Fruit fly (Drosophila melanogaster) whole organism, prepupa: ENCODE results near the gene CG32694.
A peak's percentile ranks its signal among the peaks of the same experiment; 100 is the strongest.

Experiments used
- Blimp-1 ChIP-seq: fragments of 200-800 bp; sonication (Bioruptor generic); optimal IDR thresholded peaks from 3 replicates; lab custom pipeline; 2017; ENCODE audit warnings: missing biosample characterization, missing genetic modification characterization, mild to moderate bottlenecking, moderate library complexity, missing genetic modification reagents
- CG10669 ChIP-seq: fragments of 200-800 bp; sonication (Bioruptor generic); optimal IDR thresholded peaks from 3 replicates; lab custom pipeline; 2018; ENCODE audit warnings: missing biosample characterization, mild to moderate bottlenecking, missing genetic modification characterization, moderate library complexity
- CG11902 ChIP-seq: fragments of 200-800 bp; sonication (Bioruptor generic); optimal IDR thresholded peaks from 3 replicates; lab custom pipeline; 2016; ENCODE audit warnings: missing biosample characterization, missing genetic modification characterization
- CG15336 ChIP-seq: fragments of 200-800 bp; sonication (Bioruptor generic); IDR thresholded peaks from 2 replicates; pipeline ENCODE4 v1.3.6; 2022; ENCODE audit warnings: missing biosample characterization, missing genetic modification characterization
- CG1621 ChIP-seq: fragments of 200-800 bp; sonication (Bioruptor generic); optimal IDR thresholded peaks from 3 replicates; lab custom pipeline; 2018; ENCODE audit warnings: missing biosample characterization, mild to moderate bottlenecking, missing genetic modification characterization
- CG16779 ChIP-seq: fragments of 200-800 bp; sonication (Bioruptor generic); optimal IDR thresholded peaks from 3 replicates; lab custom pipeline; 2017; ENCODE audit warnings: missing biosample characterization, mild to moderate bottlenecking, missing genetic modification characterization
- CG31627 ChIP-seq: fragments of 200-800 bp; sonication (Bioruptor generic); optimal IDR thresholded peaks from 3 replicates; lab custom pipeline; 2016; ENCODE audit warnings: missing biosample characterization, missing genetic modification characterization
- CG32006 ChIP-seq: fragments of 200-800 bp; sonication (Bioruptor generic); optimal IDR thresholded peaks from 3 replicates; lab custom pipeline; 2017; ENCODE audit warnings: missing biosample characterization, mild to moderate bottlenecking, missing genetic modification characterization
- CG34406 ChIP-seq: fragments of 200-800 bp; sonication (Bioruptor generic); optimal IDR thresholded peaks from 3 replicates; lab custom pipeline; 2016; ENCODE audit warnings: missing biosample characterization, missing genetic modification characterization
- CG6276 ChIP-seq: fragments of 200-800 bp; sonication (Bioruptor generic); optimal IDR thresholded peaks from 2 replicates; lab custom pipeline; 2017; ENCODE audit warnings: missing biosample characterization, mild to moderate bottlenecking, missing genetic modification characterization
- CG6808 ChIP-seq: fragments of 200-800 bp; sonication (Bioruptor generic); optimal IDR thresholded peaks from 3 replicates; lab custom pipeline; 2017; ENCODE audit warnings: missing biosample characterization, missing genetic modification characterization, mild to moderate bottlenecking, moderate library complexity, missing genetic modification reagents
- CG6854 ChIP-seq: fragments of 200-800 bp; sonication (Bioruptor generic); optimal IDR thresholded peaks from 2 replicates; lab custom pipeline; 2017; ENCODE audit warnings: missing biosample characterization, mild to moderate bottlenecking, missing genetic modification characterization
- CG7368 ChIP-seq: fragments of 200-800 bp; sonication (Bioruptor generic); optimal IDR thresholded peaks from 3 replicates; lab custom pipeline; 2016; ENCODE audit warnings: missing biosample characterization, missing genetic modification characterization
- CG8119 ChIP-seq: fragments of 200-800 bp; sonication (Bioruptor generic); IDR thresholded peaks from 3 replicates; pipeline ENCODE4 v1.3.6; 2022; ENCODE audit warnings: missing biosample characterization, missing genetic modification characterization
- CG8319 ChIP-seq: fragments of 200-800 bp; sonication (Bioruptor generic); optimal IDR thresholded peaks from 3 replicates; lab custom pipeline; 2016; ENCODE audit warnings: missing biosample characterization, missing genetic modification characterization
- CG9139 ChIP-seq: fragments of 200-800 bp; sonication (Bioruptor generic); optimal IDR thresholded peaks from 3 replicates; lab custom pipeline; 2017; ENCODE audit warnings: missing biosample characterization, mild to moderate bottlenecking, missing genetic modification characterization
- Eip75B ChIP-seq: fragments of 200-800 bp; sonication (Bioruptor generic); optimal IDR thresholded peaks from 3 replicates; lab custom pipeline; 2016; ENCODE audit warnings: missing biosample characterization, missing genetic modification characterization
- Eip78C ChIP-seq: fragments of 200-800 bp; sonication (Bioruptor generic); peaks from one replicate; lab custom pipeline; 2016; ENCODE audit warnings: missing biosample characterization, missing genetic modification characterization
- Eip93F ChIP-seq: fragments of 200-800 bp; sonication (Bioruptor generic); optimal IDR thresholded peaks from 2 replicates; lab custom pipeline; 2016; ENCODE audit warnings: missing biosample characterization, mild to moderate bottlenecking, missing genetic modification characterization
- Ets21C ChIP-seq: fragments of 200-800 bp; sonication (Bioruptor generic); optimal IDR thresholded peaks from 3 replicates; lab custom pipeline; 2016; ENCODE audit warnings: missing biosample characterization, missing genetic modification characterization
- Ets96B ChIP-seq: fragments of 200-800 bp; optimal IDR thresholded peaks from 2 replicates; lab custom pipeline; 2019; ENCODE audit warnings: missing biosample characterization, mild to moderate bottlenecking, missing genetic modification characterization, moderate library complexity
- Hr38 ChIP-seq: sonication (Bioruptor generic); optimal IDR thresholded peaks from 2 replicates; lab custom pipeline; 2016; ENCODE audit warnings: missing biosample characterization, missing genetic modification characterization
- Lpt ChIP-seq: fragments of 200-800 bp; sonication (Bioruptor generic); optimal IDR thresholded peaks from 3 replicates; lab custom pipeline; 2016; ENCODE audit warnings: missing biosample characterization, missing genetic modification characterization
- Met ChIP-seq: fragments of 200-800 bp; sonication (Bioruptor generic); optimal IDR thresholded peaks from 3 replicates; lab custom pipeline; 2016; ENCODE audit warnings: missing biosample characterization, missing genetic modification characterization
- OdsH ChIP-seq: fragments of 200-800 bp; sonication (Bioruptor generic); optimal IDR thresholded peaks from 3 replicates; lab custom pipeline; 2016; ENCODE audit warnings: missing biosample characterization, missing genetic modification characterization
- Smox ChIP-seq: fragments of 200-800 bp; sonication (Bioruptor generic); optimal IDR thresholded peaks from 3 replicates; lab custom pipeline; 2016; ENCODE audit warnings: missing biosample characterization, missing genetic modification characterization
- Sox14 ChIP-seq: fragments of 200-800 bp; sonication (Bioruptor generic); optimal IDR thresholded peaks from 3 replicates; lab custom pipeline; 2016; ENCODE audit warnings: missing biosample characterization, missing genetic modification characterization
- achi ChIP-seq: fragments of 200-800 bp; sonication (Bioruptor generic); optimal IDR thresholded peaks from 3 replicates; lab custom pipeline; 2016; ENCODE audit warnings: missing biosample characterization, missing genetic modification characterization
- acj6 ChIP-seq: fragments of 200-800 bp; sonication (Bioruptor generic); optimal IDR thresholded peaks from 3 replicates; lab custom pipeline; 2016; ENCODE audit warnings: missing biosample characterization, missing genetic modification characterization
- cyc ChIP-seq: fragments of 200-800 bp; sonication (Bioruptor generic); optimal IDR thresholded peaks from 3 replicates; lab custom pipeline; 2016; ENCODE audit warnings: missing biosample characterization, missing genetic modification characterization
- dsx ChIP-seq: fragments of 200-800 bp; optimal IDR thresholded peaks from 3 replicates; lab custom pipeline; 2019; ENCODE audit warnings: missing biosample characterization, mild to moderate bottlenecking, missing genetic modification characterization, moderate library complexity; ENCODE audit not compliant: poor library complexity, severe bottlenecking
- eg ChIP-seq: fragments of 200-800 bp; sonication (Bioruptor generic); IDR thresholded peaks from 3 replicates; pipeline ENCODE4 v1.3.6; 2022; ENCODE audit warnings: missing biosample characterization, missing genetic modification characterization
- fd59A ChIP-seq: fragments of 200-800 bp; sonication (Bioruptor generic); optimal IDR thresholded peaks from 2 replicates; lab custom pipeline; 2017; ENCODE audit warnings: missing biosample characterization, mild to moderate bottlenecking, missing genetic modification characterization, missing genetic modification reagents
- fd85E ChIP-seq: fragments of 200-800 bp; sonication (Bioruptor generic); optimal IDR thresholded peaks from 3 replicates; lab custom pipeline; 2016; ENCODE audit warnings: missing biosample characterization, missing genetic modification characterization
- lz ChIP-seq: fragments of 200-800 bp; sonication (Bioruptor generic); optimal IDR thresholded peaks from 3 replicates; lab custom pipeline; 2016; ENCODE audit warnings: missing biosample characterization, missing genetic modification characterization
- pdm3 ChIP-seq: fragments of 200-800 bp; sonication (Bioruptor generic); optimal IDR thresholded peaks from 3 replicates; lab custom pipeline; 2016; ENCODE audit warnings: missing biosample characterization, missing genetic modification characterization
- salr ChIP-seq, 2 experiments: fragments of 200-800 bp; sonication (Bioruptor generic); optimal IDR thresholded peaks; 3 replicates each; lab custom pipeline; 2016 to 2018; ENCODE audit warnings: missing biosample characterization in 2 of 2, missing genetic modification characterization in 2 of 2, mild to moderate bottlenecking in 1 of 2
- spab ChIP-seq: fragments of 200-800 bp; sonication (Bioruptor generic); optimal IDR thresholded peaks from 2 replicates; lab custom pipeline; 2017; ENCODE audit warnings: missing biosample characterization, mild to moderate bottlenecking, missing genetic modification characterization, missing genetic modification reagents
- ss ChIP-seq, 2 experiments: fragments of 200-800 bp; sonication (Bioruptor generic); optimal IDR thresholded peaks; 2 replicates in 1 of 2; 3 replicates in 1 of 2; lab custom pipeline; 2017 to 2018; ENCODE audit warnings: mild to moderate bottlenecking in 2 of 2, missing biosample characterization in 2 of 2, missing genetic modification characterization in 2 of 2, moderate library complexity in 1 of 2
- svp ChIP-seq: fragments of 200-800 bp; sonication (Bioruptor generic); peaks from one replicate; lab custom pipeline; 2016; ENCODE audit warnings: missing biosample characterization, missing genetic modification characterization
- vri ChIP-seq: fragments of 200-800 bp; sonication (Bioruptor generic); optimal IDR thresholded peaks from 3 replicates; lab custom pipeline; 2016; ENCODE audit warnings: missing biosample characterization, mild to moderate bottlenecking, missing genetic modification characterization

Gene CG32694

DNA sequence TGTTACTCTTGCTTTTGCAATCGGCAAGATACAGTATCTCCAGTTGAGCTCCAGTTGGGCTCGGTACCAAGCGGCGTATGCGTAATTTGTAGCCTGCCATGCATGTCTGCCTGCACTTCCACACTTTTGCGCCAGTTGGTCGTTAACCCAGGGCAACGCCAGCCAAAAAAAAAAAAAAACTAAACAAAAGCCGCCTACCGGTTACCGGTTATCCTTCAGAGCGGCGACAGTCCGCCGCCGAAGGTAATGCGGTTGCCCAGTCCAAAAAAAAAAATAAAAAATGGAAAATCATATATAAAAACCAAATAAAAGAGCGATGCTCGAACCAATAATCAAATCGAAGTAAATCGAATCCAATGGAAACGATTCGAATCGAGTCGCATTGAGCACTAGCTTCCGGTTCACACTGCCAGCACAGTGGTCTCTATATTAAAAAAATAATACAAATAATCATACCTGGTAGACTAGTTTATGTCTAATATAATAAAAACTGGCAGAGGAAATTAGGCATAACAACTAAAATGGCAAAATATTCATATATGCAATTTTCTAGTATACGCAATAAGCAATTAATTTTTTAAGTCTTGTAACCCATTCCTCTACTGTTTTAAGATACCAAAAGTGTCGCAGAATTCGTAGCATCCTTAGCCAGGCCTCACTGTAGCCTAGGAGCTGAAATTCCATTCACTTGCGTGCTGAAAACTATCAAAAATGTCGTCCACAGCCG, 2.0 kb upstream of the CG32694 start (continued):
- peak; percentile 22 for TF ChIP-seq achi (GFP tag; lab: Kevin White, UChicago)
- peak; percentile 24 for TF ChIP-seq CG34406 (GFP tag; lab: Kevin White, UChicago)
- peak; percentile 14 to 79 for TF ChIP-seq ss (GFP tag; optimal IDR thresholded peaks at IDR 0.05; lab: Kevin White, UChicago)
- peak; percentile 34 for TF ChIP-seq Eip75B (GFP tag; lab: Kevin White, UChicago)
- peak; percentile 33 for TF ChIP-seq OdsH
- TF ChIP-seq CG7368 (GFP tag; lab: Kevin White, UChicago): peak; percentile 20
- peak; percentile 26 for TF ChIP-seq CG6808 (GFP tag; lab: Kevin White, UChicago)
- peak; percentile 38 for TF ChIP-seq spab (GFP tag; lab: Kevin White, UChicago)
- 0 out of 2 replicates have a peak, but pooled peaks have one; percentile 27 for TF ChIP-seq CG15336 (GFP tag; lab: Robert Waterston, UW)
- TF ChIP-seq, all 60 proteins: peak for 22

dm6 chrX:9991013-9991412, 1.5 kb downstream of the CG32694 start:
- TF ChIP-seq Ets21C (GFP tag; lab: Kevin White, UChicago): no peak
- TF ChIP-seq vri (GFP tag; lab: Kevin White, UChicago): peak; percentile 79
- no peak for TF ChIP-seq lz
- TF ChIP-seq Met: no peak
- TF ChIP-seq eg (GFP tag; lab: Robert Waterston, UW): 0 out of 3 replicates have a peak, but pooled peaks have one; percentile 12
- peak; percentile 88 for TF ChIP-seq Blimp-1 (GFP tag; lab: Kevin White, UChicago)
- no peak for TF ChIP-seq spab (GFP tag; lab: Kevin White, UChicago)
- no peak for TF ChIP-seq CG8319 (GFP tag; lab: Kevin White, UChicago)
- TF ChIP-seq CG11902 (GFP tag; lab: Kevin White, UChicago): no peak
- peak; percentile 8 for TF ChIP-seq Eip78C (GFP tag; lab: Kevin White, UChicago)

DNA sequence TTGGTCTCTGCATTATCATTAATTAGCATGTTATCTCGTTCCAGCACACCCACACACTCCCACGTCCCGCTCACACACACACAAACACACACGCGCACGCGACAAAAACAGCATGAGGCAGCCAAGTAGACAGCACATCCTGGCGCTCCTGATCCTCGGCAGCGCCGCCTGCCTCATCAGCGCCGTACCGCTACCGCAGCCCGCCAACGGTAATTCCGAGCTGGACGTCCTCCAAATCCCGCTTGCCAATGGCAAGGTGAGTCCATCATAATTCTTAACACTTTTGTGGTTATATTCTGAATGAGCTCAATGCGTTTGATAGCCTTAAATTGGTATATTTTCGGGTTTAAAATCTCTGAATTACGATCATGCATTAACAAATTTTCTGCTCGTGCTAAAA, 3.4 kb downstream of the CG32694 start:
- TF ChIP-seq CG10669 (GFP tag; lab: Kevin White, UChicago) (no peak), CG16779 (no peak), CG7368 (GFP tag; lab: Kevin White, UChicago) (no peak)

- TF ChIP-seq CG6808 (GFP tag; lab: Kevin White, UChicago) (no peak), Lpt (GFP tag; lab: Kevin White, UChicago) (peak; percentile 29), Sox14 (GFP tag; lab: Kevin White, UChicago) (no peak), acj6 (peak; percentile 26), CG16779 (no peak), lz (peak; percentile 9), CG1621 (tag; lab: Kevin White, UChicago) (no peak), OdsH (peak; percentile 41), fd59A (GFP tag; lab: Kevin White, UChicago) (no peak), Eip78C (GFP tag; lab: Kevin White, UChicago) (peak; percentile 74), CG6854 (GFP tag; lab: Kevin White, UChicago) (no peak), cyc (peak; percentile 4), CG9139 (GFP tag; lab: Kevin White, UChicago) (no peak), CG8119 (peak; percentile 43; the same call in 1 of the 3 replicates), CG34406 (GFP tag; lab: Kevin White, UChicago) (no peak), Eip93F (GFP tag; lab: Kevin White, UChicago) (no peak), fd85E (GFP tag; lab: Kevin White, UChicago) (no peak), CG6276 (GFP tag; lab: Kevin White, UChicago) (no peak), svp (GFP tag; lab: Kevin White, UChicago) (peak; percentile 64), Met (no peak), CG31627 (GFP tag; lab: Kevin White, UChicago) (peak; percentile 36), CG32006 (GFP tag; lab: Kevin White, UChicago) (peak; percentile 59), spab (GFP tag; lab: Kevin White, UChicago) (peak; percentile 7), salr (GFP tag; optimal IDR thresholded peaks at IDR 0.05; lab: Kevin White, UChicago) (peak in 1 of 2 experiments; percentile 21), Hr38 (GFP tag; lab: Kevin White, UChicago) (no peak), Blimp-1 (GFP tag; lab: Kevin White, UChicago) (peak; percentile 76), eg (GFP tag; lab: Robert Waterston, UW) (peak; percentile 65), Smox (peak; percentile 1), dsx (GFP tag; lab: Kevin White, UChicago) (no peak), pdm3 (GFP tag; lab: Kevin White, UChicago) (peak; percentile 24), Ets96B (tag; lab: Kevin White, UChicago) (no peak)
Observed at dm6 chrX:9993427-9994218, 4.1 kb downstream of the CG32694 start.
